Fruit fly (Drosophila melanogaster) whole organism, embryonic: ENCODE results near the gene euc.

ENCODE experiments used
- Abd-B ChIP-seq: fragments of 200-800 bp; sonication (Bioruptor generic); optimal IDR thresholded peaks from 2 replicates; lab custom pipeline; 2018; ENCODE audit warnings: missing biosample characterization, mild to moderate bottlenecking, missing genetic modification characterization, moderate library complexity
- Adf1 ChIP-seq: fragments of 200-800 bp; sonication (Bioruptor generic); IDR thresholded peaks from 2 replicates; pipeline ENCODE4 v1.3.6; 2022; ENCODE audit warnings: missing biosample characterization, missing genetic modification characterization
- Antp ChIP-seq: fragments of 200-800 bp; sonication (Bioruptor generic); optimal IDR thresholded peaks from 3 replicates; lab custom pipeline; 2016; ENCODE audit warnings: missing biosample characterization, missing genetic modification characterization
- CG1024 ChIP-seq: fragments of 200-800 bp; sonication (Bioruptor generic); IDR thresholded peaks from 2 replicates; pipeline ENCODE4 v1.3.6; 2022; ENCODE audit warnings: missing biosample characterization, missing genetic modification characterization
- CG11723 ChIP-seq: fragments of 200-800 bp; sonication (Bioruptor generic); optimal IDR thresholded peaks from 2 replicates; lab custom pipeline; 2017; ENCODE audit warnings: missing biosample characterization, mild to moderate bottlenecking, missing genetic modification characterization
- CG12299 ChIP-seq: fragments of 200-800 bp; sonication (Bioruptor generic); optimal IDR thresholded peaks from 2 replicates; lab custom pipeline; 2018; ENCODE audit warnings: missing biosample characterization, mild to moderate bottlenecking, missing genetic modification characterization
- CG13894 ChIP-seq: fragments of 200-800 bp; sonication (Bioruptor generic); optimal IDR thresholded peaks from 3 replicates; lab custom pipeline; 2018; ENCODE audit warnings: missing biosample characterization, mild to moderate bottlenecking, missing genetic modification characterization, moderate library complexity
- CG15514 ChIP-seq: fragments of 200-800 bp; sonication (Bioruptor generic); optimal IDR thresholded peaks from 3 replicates; lab custom pipeline; 2017; ENCODE audit warnings: missing biosample characterization, missing genetic modification characterization, mild to moderate bottlenecking, moderate library complexity, missing genetic modification reagents
- CG1602 ChIP-seq: fragments of 200-800 bp; sonication (Bioruptor generic); optimal IDR thresholded peaks from 3 replicates; lab custom pipeline; 2016; ENCODE audit warnings: missing biosample characterization, missing genetic modification characterization
- CG30020 ChIP-seq: fragments of 200-800 bp; optimal IDR thresholded peaks from 2 replicates; lab custom pipeline; 2019; ENCODE audit warnings: missing biosample characterization, mild to moderate bottlenecking, missing genetic modification characterization, moderate library complexity
- CG30431 ChIP-seq: fragments of 200-800 bp; sonication (Bioruptor generic); optimal IDR thresholded peaks from 2 replicates; lab custom pipeline; 2017; ENCODE audit warnings: missing biosample characterization, missing genetic modification characterization
- CG31388 ChIP-seq: fragments of 200-800 bp; sonication (Bioruptor generic); optimal IDR thresholded peaks from 2 replicates; lab custom pipeline; 2016; ENCODE audit warnings: missing biosample characterization, missing genetic modification characterization
- CG32772 ChIP-seq: fragments of 200-800 bp; sonication (Bioruptor generic); IDR thresholded peaks from 2 replicates; pipeline ENCODE4 v1.3.6; 2022; ENCODE audit warnings: missing biosample characterization, missing genetic modification characterization
- CG42726 ChIP-seq: fragments of 200-800 bp; sonication (Bioruptor generic); IDR thresholded peaks from 2 replicates; pipeline ENCODE4 v1.3.6; 2022; ENCODE audit warnings: missing biosample characterization, missing genetic modification characterization; ENCODE audit not compliant: partially characterized antibody
- CG4424 ChIP-seq: fragments of 200-800 bp; sonication (Bioruptor generic); optimal IDR thresholded peaks from 3 replicates; lab custom pipeline; 2016; ENCODE audit warnings: missing biosample characterization, missing genetic modification characterization
- CG5245 ChIP-seq: fragments of 200-800 bp; sonication (Bioruptor generic); optimal IDR thresholded peaks from 3 replicates; lab custom pipeline; 2016; ENCODE audit warnings: missing biosample characterization, missing genetic modification characterization
- CG6689 ChIP-seq: fragments of 200-800 bp; sonication (Bioruptor generic); IDR thresholded peaks from 2 replicates; pipeline ENCODE4 v1.3.6; 2022; ENCODE audit warnings: missing biosample characterization, missing genetic modification characterization
- CG7556 ChIP-seq: fragments of 200-800 bp; sonication (Bioruptor generic); optimal IDR thresholded peaks from 2 replicates; lab custom pipeline; 2017; ENCODE audit warnings: missing biosample characterization, mild to moderate bottlenecking, missing genetic modification characterization
- CG7786 ChIP-seq: fragments of 200-800 bp; sonication (Bioruptor generic); optimal IDR thresholded peaks from 2 replicates; lab custom pipeline; 2016; ENCODE audit warnings: missing biosample characterization, missing genetic modification characterization
- CG7928 ChIP-seq: fragments of 200-800 bp; sonication (Bioruptor generic); optimal IDR thresholded peaks from 2 replicates; lab custom pipeline; 2017; ENCODE audit warnings: missing biosample characterization, mild to moderate bottlenecking, missing genetic modification characterization
- CG9797 ChIP-seq: fragments of 200-800 bp; sonication (Bioruptor generic); optimal IDR thresholded peaks from 3 replicates; lab custom pipeline; 2018; ENCODE audit warnings: missing biosample characterization, mild to moderate bottlenecking, missing genetic modification characterization
- Dbx ChIP-seq: fragments of 200-800 bp; sonication (Bioruptor generic); IDR thresholded peaks from 3 replicates; pipeline ENCODE4 v1.3.6; 2022; ENCODE audit warnings: missing biosample characterization, missing genetic modification characterization
- Drgx ChIP-seq: fragments of 200-800 bp; sonication (Bioruptor generic); IDR thresholded peaks from 2 replicates; pipeline ENCODE4 v1.3.6; 2022; ENCODE audit warnings: missing biosample characterization, missing genetic modification characterization
- Fer1 ChIP-seq: fragments of 200-800 bp; sonication (Bioruptor generic); optimal IDR thresholded peaks from 2 replicates; lab custom pipeline; 2017; ENCODE audit warnings: missing biosample characterization, mild to moderate bottlenecking, missing genetic modification characterization
- H2.0 ChIP-seq: fragments of 200-800 bp; sonication (Bioruptor generic); IDR thresholded peaks from 2 replicates; pipeline ENCODE4 v1.3.6; 2022; ENCODE audit warnings: missing biosample characterization, missing genetic modification characterization
- HLH3B ChIP-seq: fragments of 200-800 bp; sonication (Bioruptor generic); IDR thresholded peaks from 2 replicates; pipeline ENCODE4 v1.3.6; 2022; ENCODE audit warnings: missing biosample characterization, missing genetic modification characterization
- HLH54F ChIP-seq: fragments of 200-800 bp; sonication (Bioruptor generic); optimal IDR thresholded peaks from 3 replicates; lab custom pipeline; 2016; ENCODE audit warnings: missing biosample characterization, missing genetic modification characterization
- Mad ChIP-seq: fragments of 200-800 bp; sonication (Bioruptor generic); optimal IDR thresholded peaks from 2 replicates; lab custom pipeline; 2016; ENCODE audit warnings: missing biosample characterization, missing genetic modification characterization
- Meics ChIP-seq: fragments of 200-800 bp; sonication (Bioruptor generic); optimal IDR thresholded peaks from 2 replicates; lab custom pipeline; 2017; ENCODE audit warnings: missing biosample characterization, mild to moderate bottlenecking, missing genetic modification characterization
- Nf-YB ChIP-seq: fragments of 200-800 bp; sonication (Bioruptor generic); optimal IDR thresholded peaks from 3 replicates; lab custom pipeline; 2019; ENCODE audit warnings: missing biosample characterization, mild to moderate bottlenecking, missing genetic modification characterization, moderate library complexity
- Sin3A ChIP-seq: fragments of >200 bp; optimal IDR thresholded peaks from 2 replicates; lab custom pipeline; 2018
- Trl ChIP-seq, 3 experiments: fragments of >200 bp in 2 of 3; fragments of 200-800 bp in 1 of 3; sonication (Bioruptor generic) in 1 of 3; optimal IDR thresholded peaks; 2 replicates in 1 of 3; 3 replicates in 2 of 3; lab custom pipeline; 2016 to 2017; ENCODE audit warnings: missing biosample characterization in 1 of 3, missing genetic modification characterization in 1 of 3
- bcd ChIP-seq: fragments of 200-800 bp; sonication (Bioruptor generic); optimal IDR thresholded peaks from 2 replicates; lab custom pipeline; 2017; ENCODE audit warnings: missing biosample characterization, mild to moderate bottlenecking, missing genetic modification characterization
- btn ChIP-seq: fragments of 200-800 bp; sonication (Bioruptor generic); optimal IDR thresholded peaks from 2 replicates; lab custom pipeline; 2016; ENCODE audit warnings: missing biosample characterization, missing genetic modification characterization
- esg ChIP-seq: fragments of 200-800 bp; sonication (Bioruptor generic); conservative IDR thresholded peaks from 2 replicates; pipeline ENCODE4 v1.3.6; 2022; ENCODE audit warnings: missing biosample characterization, missing genetic modification characterization
- eyg ChIP-seq: fragments of 200-800 bp; sonication (Bioruptor generic); optimal IDR thresholded peaks from 3 replicates; lab custom pipeline; 2016; ENCODE audit warnings: missing biosample characterization, missing genetic modification characterization
- fru ChIP-seq: fragments of >200 bp; optimal IDR thresholded peaks from 2 replicates; lab custom pipeline; 2017
- ftz-f1 ChIP-seq: fragments of 200-800 bp; sonication (Bioruptor generic); optimal IDR thresholded peaks from 2 replicates; lab custom pipeline; 2016; ENCODE audit warnings: missing biosample characterization, missing genetic modification characterization
- gcm2 ChIP-seq: fragments of 200-800 bp; sonication (Bioruptor generic); optimal IDR thresholded peaks from 2 replicates; lab custom pipeline; 2016; ENCODE audit warnings: missing biosample characterization, missing genetic modification characterization
- hb ChIP-seq: fragments of 200-800 bp; sonication (Bioruptor generic); IDR thresholded peaks from 3 replicates; pipeline ENCODE4 v1.3.6; 2022; ENCODE audit warnings: missing biosample characterization, missing genetic modification characterization; ENCODE audit not compliant: partially characterized antibody
- inv ChIP-seq: fragments of 200-800 bp; sonication (Bioruptor generic); IDR thresholded peaks from 2 replicates; pipeline ENCODE4 v1.3.6; 2022; ENCODE audit warnings: missing biosample characterization, missing genetic modification characterization; ENCODE audit not compliant: partially characterized antibody
- knrl ChIP-seq: fragments of 200-800 bp; sonication (Bioruptor generic); IDR thresholded peaks from 3 replicates; pipeline ENCODE4 v1.3.6; 2022; ENCODE audit warnings: missing biosample characterization, missing genetic modification characterization; ENCODE audit not compliant: partially characterized antibody
- lab ChIP-seq: fragments of 200-800 bp; sonication (Bioruptor generic); optimal IDR thresholded peaks from 3 replicates; lab custom pipeline; 2017; ENCODE audit warnings: missing biosample characterization, missing genetic modification characterization, mild to moderate bottlenecking, moderate library complexity, missing genetic modification reagents
- nau ChIP-seq: fragments of 200-800 bp; sonication (Bioruptor generic); optimal IDR thresholded peaks from 3 replicates; lab custom pipeline; 2017; ENCODE audit warnings: missing biosample characterization, mild to moderate bottlenecking, missing genetic modification characterization, missing genetic modification reagents
- pita ChIP-seq: fragments of 200-800 bp; sonication (Bioruptor generic); optimal IDR thresholded peaks from 2 replicates; lab custom pipeline; 2017; ENCODE audit warnings: missing biosample characterization, mild to moderate bottlenecking, missing genetic modification characterization
- pnt ChIP-seq: fragments of 200-800 bp; sonication (Bioruptor generic); optimal IDR thresholded peaks from 3 replicates; lab custom pipeline; 2016; ENCODE audit warnings: missing biosample characterization, missing genetic modification characterization
- run ChIP-seq: fragments of 200-800 bp; sonication (Bioruptor generic); optimal IDR thresholded peaks from 3 replicates; lab custom pipeline; 2018; ENCODE audit warnings: missing biosample characterization, mild to moderate bottlenecking, missing genetic modification characterization
- sens-2 ChIP-seq: fragments of 200-800 bp; sonication (Bioruptor generic); IDR thresholded peaks from 2 replicates; pipeline ENCODE4 v1.3.6; 2022; ENCODE audit warnings: missing biosample characterization, missing genetic modification characterization
- sug ChIP-seq: fragments of 200-800 bp; optimal IDR thresholded peaks from 2 replicates; lab custom pipeline; 2019; ENCODE audit warnings: missing biosample characterization, mild to moderate bottlenecking, missing genetic modification characterization, moderate library complexity
- tx ChIP-seq: fragments of 200-800 bp; sonication (Bioruptor generic); optimal IDR thresholded peaks from 2 replicates; lab custom pipeline; 2016; ENCODE audit warnings: missing biosample characterization, missing genetic modification characterization

euc gene

dm6 chr3R:18985114-18985785 is 6.6 kb upstream of the euc start (continued):
- no peak for TF ChIP-seq Abd-B
- TF ChIP-seq esg = no peak
- TF ChIP-seq Nf-YB (GFP tag; lab: Kevin White, UChicago) = no peak
- no peak for TF ChIP-seq Trl (optimal IDR thresholded peaks at IDR 0.05; lab: Kevin White, UChicago)
- no peak for TF ChIP-seq Trl (GFP tag; optimal IDR thresholded peaks at IDR 0.05; lab: Kevin White, UChicago)
- TF ChIP-seq btn (GFP tag; lab: Kevin White, UChicago) = no peak
- no peak for TF ChIP-seq CG32772 (GFP tag; lab: Robert Waterston, UW)
- TF ChIP-seq Dbx (GFP tag; lab: Robert Waterston, UW) = peak; percentile 63; the same call in 1 of the 3 replicates
- no peak; the same call in 1 of the 2 replicates for TF ChIP-seq HLH3B (GFP tag; lab: Robert Waterston, UW)
- TF ChIP-seq CG1602 (GFP tag; lab: Kevin White, UChicago) = peak; percentile 7
- TF ChIP-seq knrl = no peak
- no peak for TF ChIP-seq pnt (GFP tag; lab: Kevin White, UChicago)
- TF ChIP-seq CG1024 (GFP tag; lab: Robert Waterston, UW) = no peak
- TF ChIP-seq Antp (GFP tag; lab: Kevin White, UChicago) = no peak
- TF ChIP-seq CG11723 (GFP tag; lab: Kevin White, UChicago) = no peak
- TF ChIP-seq pita = no peak
- no peak for TF ChIP-seq nau (GFP tag; lab: Kevin White, UChicago)
- no peak for TF ChIP-seq CG42726 (GFP tag; lab: Robert Waterston, UW)
- no peak for TF ChIP-seq CG7786 (GFP tag; lab: Kevin White, UChicago)
- TF ChIP-seq CG31388 (GFP tag; lab: Kevin White, UChicago) = no peak
- TF ChIP-seq bcd (GFP tag; lab: Kevin White, UChicago) = peak; percentile 48
- TF ChIP-seq tx (GFP tag; lab: Kevin White, UChicago) = no peak
- no peak for TF ChIP-seq ftz-f1 (GFP tag; lab: Kevin White, UChicago)
- no peak for TF ChIP-seq Sin3A (lab: Kevin White, UChicago)
- peak; percentile 86 for TF ChIP-seq sug
- TF ChIP-seq inv (GFP tag; lab: Robert Waterston, UW) = no peak
- peak; percentile 73 for TF ChIP-seq lab (GFP tag; lab: Kevin White, UChicago)
- peak; percentile 76 for TF ChIP-seq Meics (GFP tag; lab: Kevin White, UChicago)
- TF ChIP-seq CG13894 = peak; percentile 20
- TF ChIP-seq CG7556 = peak; percentile 68
- TF ChIP-seq CG5245 (GFP tag; lab: Kevin White, UChicago) = no peak
- TF ChIP-seq CG4424 = peak; percentile 18
- TF ChIP-seq fru (lab: Kevin White, UChicago) = no peak
- TF ChIP-seq Fer1 (GFP tag; lab: Kevin White, UChicago) = peak; percentile 63
- TF ChIP-seq eyg (GFP tag; lab: Kevin White, UChicago) = no peak
- TF ChIP-seq Adf1 (GFP tag; lab: Robert Waterston, UW) = peak; percentile 11; the same call in 1 of the 2 replicates
- no peak for TF ChIP-seq CG30431 (GFP tag; lab: Kevin White, UChicago)
- peak; percentile 42 for TF ChIP-seq CG15514 (GFP tag; lab: Kevin White, UChicago)
- peak; percentile 42; the same call in 1 of the 2 replicates for TF ChIP-seq Drgx (GFP tag; lab: Robert Waterston, UW)
- 0 out of 2 replicates have a peak, but pooled peaks have one; percentile 7 for TF ChIP-seq CG6689 (GFP tag; lab: Robert Waterston, UW)
- TF ChIP-seq sens-2 (GFP tag; lab: Robert Waterston, UW) = no peak
- no peak for TF ChIP-seq Mad
- TF ChIP-seq CG12299 (tag; lab: Kevin White, UChicago) = no peak
- no peak for TF ChIP-seq run
- no peak for TF ChIP-seq hb
- TF ChIP-seq HLH54F = no peak
- TF ChIP-seq gcm2 (GFP tag; lab: Kevin White, UChicago) = no peak
- no peak for TF ChIP-seq H2.0 (GFP tag; lab: Robert Waterston, UW)
- no peak for TF ChIP-seq CG30020
- TF ChIP-seq CG9797 (GFP tag; lab: Kevin White, UChicago) = no peak
- TF ChIP-seq CG7928 (GFP tag; lab: Kevin White, UChicago) = no peak
